Worm (Caenorhabditis elegans) whole organism, L1 larva: ENCODE results near the gene cyp-32A1.

Experiments used
- C16A3.4 ChIP-seq: fragments of 150-350 bp; optimal IDR thresholded peaks from 2 replicates; lab custom pipeline; 2014; ENCODE audit warnings: missing biosample characterization, missing genetic modification characterization
- Y116A8C.19 ChIP-seq: sonication (generic microtip); optimal IDR thresholded peaks from 2 replicates; lab custom pipeline; 2016; ENCODE audit warnings: missing compliant biosample characterization, missing genetic modification characterization, borderline replicate concordance
- aha-1 ChIP-seq: fragments of 150-350 bp; optimal IDR thresholded peaks from 2 replicates; lab custom pipeline; 2014; ENCODE audit warnings: missing biosample characterization, missing genetic modification characterization
- ceh-63 ChIP-seq: fragments of 200-800 bp; sonication (Bioruptor generic); optimal IDR thresholded peaks from 2 replicates; lab custom pipeline; 2018; ENCODE audit warnings: mild to moderate bottlenecking, missing genetic modification characterization, missing compliant biosample characterization
- ceh-8 ChIP-seq: fragments of 200-800 bp; sonication (Bioruptor generic); optimal IDR thresholded peaks from 2 replicates; lab custom pipeline; 2018; ENCODE audit warnings: mild to moderate bottlenecking, missing genetic modification characterization, moderate library complexity, missing compliant biosample characterization
- ceh-82 ChIP-seq, 3 experiments: fragments of 150-350 bp in 1 of 3; sonication (generic microtip) in 2 of 3; optimal IDR thresholded peaks; 2 replicates each; lab custom pipeline; 2014 to 2017; ENCODE audit warnings: missing biosample characterization in 3 of 3, missing genetic modification characterization in 3 of 3
- ceh-88 ChIP-seq: fragments of 200-800 bp; sonication (Bioruptor generic); IDR thresholded peaks from 2 replicates; pipeline ENCODE4 v1.3.6; 2022; ENCODE audit warnings: missing genetic modification characterization, missing compliant biosample characterization
- dpl-1 ChIP-seq, 3 experiments: fragments of 150-350 bp in 2 of 3; sonication (generic microtip) in 1 of 3; optimal IDR thresholded peaks; 2 replicates each; lab custom pipeline; 2014 to 2017; ENCODE audit warnings: missing biosample characterization in 3 of 3, missing genetic modification characterization in 3 of 3, missing genetic modification reagents in 3 of 3
- dsc-1 ChIP-seq: sonication (generic microtip); optimal IDR thresholded peaks from 2 replicates; lab custom pipeline; 2016; ENCODE audit warnings: mild to moderate bottlenecking, missing genetic modification characterization, missing compliant biosample characterization
- efl-1 ChIP-seq, 4 experiments: fragments of 150-350 bp; optimal IDR thresholded peaks in 3 of 4; peaks in 1 of 4; 1 replicate in 1 of 4; 2 replicates in 3 of 4; lab custom pipeline; 2014; ENCODE audit warnings: missing biosample characterization in 2 of 4, missing genetic modification characterization in 2 of 4, missing genetic modification reagents in 2 of 4
- efl-3 ChIP-seq: fragments of 200-800 bp; sonication (Bioruptor generic); optimal IDR thresholded peaks from 2 replicates; lab custom pipeline; 2018; ENCODE audit warnings: mild to moderate bottlenecking, missing genetic modification characterization, missing compliant biosample characterization
- egl-13 ChIP-seq: sonication (generic microtip); optimal IDR thresholded peaks from 2 replicates; lab custom pipeline; 2016; ENCODE audit warnings: missing genotype, missing genetic modification reagents, missing genetic modification characterization, missing compliant biosample characterization
- egl-27 ChIP-seq, 2 experiments: fragments of 150-350 bp in 1 of 2; sonication (generic microtip); optimal IDR thresholded peaks; 3 replicates each; lab custom pipeline; 2017 to 2018; ENCODE audit warnings: missing biosample characterization in 2 of 2, missing genetic modification characterization in 2 of 2, missing genetic modification reagents in 2 of 2
- elt-2 ChIP-seq: sonication (generic microtip); optimal IDR thresholded peaks from 2 replicates; lab custom pipeline; 2016; ENCODE audit warnings: missing genetic modification characterization, mild to moderate bottlenecking, inconsistent platforms, missing compliant biosample characterization, missing genetic modification reagents
- elt-3 ChIP-seq, 6 experiments: fragments of 150-350 bp in 1 of 6; sonication (generic microtip); optimal IDR thresholded peaks; 2 replicates each; lab custom pipeline; 2017 to 2018; ENCODE audit warnings: missing biosample characterization in 6 of 6, missing genetic modification characterization in 6 of 6, inconsistent platforms in 1 of 6
- ets-5 ChIP-seq: fragments of 200-800 bp; sonication (Bioruptor generic); IDR thresholded peaks from 2 replicates; pipeline ENCODE4 v1.3.6; 2022; ENCODE audit warnings: missing genetic modification characterization, missing compliant biosample characterization
- fkh-10 ChIP-seq: sonication (generic microtip); optimal IDR thresholded peaks from 2 replicates; lab custom pipeline; 2017; ENCODE audit warnings: missing biosample characterization, missing genetic modification reagents, missing genetic modification characterization
- fkh-4 ChIP-seq: sonication (generic microtip); optimal IDR thresholded peaks from 2 replicates; lab custom pipeline; 2016; ENCODE audit warnings: missing compliant biosample characterization, missing genetic modification characterization, borderline replicate concordance
- fkh-8 ChIP-seq: sonication (generic microtip); optimal IDR thresholded peaks from 2 replicates; lab custom pipeline; 2016; ENCODE audit warnings: mild to moderate bottlenecking, missing genetic modification characterization, missing compliant biosample characterization
- grh-1 ChIP-seq: fragments of 200-800 bp; sonication (Bioruptor generic); IDR thresholded peaks from 2 replicates; pipeline ENCODE4 v1.3.6; 2022; ENCODE audit warnings: missing genetic modification reagents, missing genetic modification characterization, missing compliant biosample characterization
- isw-1 ChIP-seq: fragments of 200-800 bp; sonication (Bioruptor generic); IDR thresholded peaks from 2 replicates; pipeline ENCODE4 v1.3.6; 2022; ENCODE audit warnings: missing genetic modification characterization, missing compliant biosample characterization
- jun-1 ChIP-seq: fragments of 150-350 bp; optimal IDR thresholded peaks from 2 replicates; lab custom pipeline; 2014; ENCODE audit warnings: missing biosample characterization, missing genetic modification reagents, missing genetic modification characterization
- lin-13 ChIP-seq: fragments of 150-350 bp; optimal IDR thresholded peaks from 2 replicates; lab custom pipeline; 2014; ENCODE audit warnings: missing biosample characterization, missing genetic modification reagents, missing genetic modification characterization
- lin-14 ChIP-seq: fragments of 200-800 bp; sonication (Bioruptor generic); optimal IDR thresholded peaks from 2 replicates; lab custom pipeline; 2018; ENCODE audit warnings: mild to moderate bottlenecking, missing genetic modification characterization, moderate library complexity, missing compliant biosample characterization
- lin-15B ChIP-seq: fragments of 150-350 bp; sonication (generic microtip); optimal IDR thresholded peaks from 3 replicates; lab custom pipeline; 2014; ENCODE audit warnings: missing biosample characterization, missing genetic modification characterization
- mab-9 ChIP-seq: fragments of 200-800 bp; sonication (Bioruptor generic); IDR thresholded peaks from 2 replicates; pipeline ENCODE4 v1.3.6; 2022; ENCODE audit warnings: missing genetic modification reagents, missing genetic modification characterization, missing compliant biosample characterization
- mep-1 ChIP-seq: fragments of 150-350 bp; optimal IDR thresholded peaks from 2 replicates; lab custom pipeline; 2014; ENCODE audit warnings: missing biosample characterization, missing genetic modification characterization
- nhr-11 ChIP-seq: fragments of 150-350 bp; optimal IDR thresholded peaks from 2 replicates; lab custom pipeline; 2014; ENCODE audit warnings: missing biosample characterization, missing genetic modification characterization
- nhr-20 ChIP-seq: sonication (generic microtip); optimal IDR thresholded peaks from 2 replicates; lab custom pipeline; 2016; ENCODE audit warnings: mild to moderate bottlenecking, missing genetic modification characterization, missing compliant biosample characterization
- nhr-237 ChIP-seq: fragments of 150-350 bp; optimal IDR thresholded peaks from 2 replicates; lab custom pipeline; 2014; ENCODE audit warnings: missing biosample characterization, missing genetic modification characterization
- nhr-28 ChIP-seq: fragments of 150-350 bp; optimal IDR thresholded peaks from 2 replicates; lab custom pipeline; 2014; ENCODE audit warnings: missing biosample characterization, missing genetic modification characterization
- nhr-47 ChIP-seq: sonication (generic microtip); optimal IDR thresholded peaks from 2 replicates; lab custom pipeline; 2016; ENCODE audit warnings: mild to moderate bottlenecking, missing genetic modification characterization, moderate library complexity, missing compliant biosample characterization
- nhr-71 ChIP-seq: sonication (generic microtip); optimal IDR thresholded peaks from 2 replicates; lab custom pipeline; 2016; ENCODE audit warnings: mild to moderate bottlenecking, missing genetic modification characterization, moderate library complexity, missing compliant biosample characterization
- nhr-77 ChIP-seq: fragments of 150-350 bp; optimal IDR thresholded peaks from 2 replicates; lab custom pipeline; 2014; ENCODE audit warnings: missing biosample characterization, missing genetic modification characterization
- nhr-84 ChIP-seq: sonication (generic microtip); optimal IDR thresholded peaks from 2 replicates; lab custom pipeline; 2017; ENCODE audit warnings: missing biosample characterization, missing genetic modification characterization
- nhr-85 ChIP-seq: sonication (generic microtip); peaks from one replicate; lab custom pipeline; 2016; ENCODE audit warnings: missing genetic modification characterization, inconsistent platforms, missing compliant biosample characterization
- nhr-90 ChIP-seq: sonication (generic microtip); optimal IDR thresholded peaks from 2 replicates; lab custom pipeline; 2016; ENCODE audit warnings: mild to moderate bottlenecking, missing genetic modification characterization, missing compliant biosample characterization; ENCODE audit not compliant: poor library complexity
- pag-3 ChIP-seq: sonication (generic microtip); optimal IDR thresholded peaks from 2 replicates; lab custom pipeline; 2017; ENCODE audit warnings: missing genetic modification characterization, mild to moderate bottlenecking, missing compliant biosample characterization, antibody characterized with exemption, borderline replicate concordance; ENCODE audit not compliant: insufficient read depth
- pax-3 ChIP-seq: fragments of 200-800 bp; sonication (Bioruptor generic); optimal IDR thresholded peaks from 2 replicates; lab custom pipeline; 2018; ENCODE audit warnings: mild to moderate bottlenecking, missing genetic modification characterization, moderate library complexity, missing compliant biosample characterization
- pqm-1 ChIP-seq: sonication (generic microtip); optimal IDR thresholded peaks from 3 replicates; lab custom pipeline; 2017; ENCODE audit warnings: missing biosample characterization, missing genetic modification characterization
- rnt-1 ChIP-seq: sonication (generic microtip); optimal IDR thresholded peaks from 2 replicates; lab custom pipeline; 2016; ENCODE audit warnings: mild to moderate bottlenecking, missing genetic modification characterization, moderate library complexity, missing compliant biosample characterization
- skn-1 ChIP-seq: fragments of 150-350 bp; optimal IDR thresholded peaks from 2 replicates; lab custom pipeline; 2014; ENCODE audit warnings: missing biosample characterization, missing genetic modification characterization
- snpc-4 ChIP-seq: fragments of 150-350 bp; optimal IDR thresholded peaks from 2 replicates; lab custom pipeline; 2014; ENCODE audit warnings: missing biosample characterization, missing genetic modification characterization
- snu-23 ChIP-seq: sonication (generic microtip); optimal IDR thresholded peaks from 2 replicates; lab custom pipeline; 2016; ENCODE audit warnings: missing genetic modification characterization, missing compliant biosample characterization
- unc-130 ChIP-seq: fragments of 150-350 bp; optimal IDR thresholded peaks from 2 replicates; lab custom pipeline; 2017; ENCODE audit warnings: missing biosample characterization, missing genetic modification characterization, inconsistent platforms
- unc-98 ChIP-seq: fragments of 200-800 bp; sonication (Bioruptor generic); IDR thresholded peaks from 2 replicates; pipeline ENCODE4 v1.3.6; 2022; ENCODE audit warnings: missing genetic modification characterization, missing compliant biosample characterization
- vab-15 ChIP-seq: sonication (generic microtip); optimal IDR thresholded peaks from 2 replicates; lab custom pipeline; 2017; ENCODE audit warnings: missing genotype, mild to moderate bottlenecking, missing genetic modification characterization, missing compliant biosample characterization
- xbp-1 ChIP-seq: sonication (generic microtip); optimal IDR thresholded peaks from 2 replicates; lab custom pipeline; 2016; ENCODE audit warnings: missing genetic modification characterization, missing compliant biosample characterization
- zag-1 ChIP-seq: fragments of 150-350 bp; optimal IDR thresholded peaks from 2 replicates; lab custom pipeline; 2014; ENCODE audit warnings: missing biosample characterization, missing genetic modification characterization
- zip-4 ChIP-seq: fragments of 200-800 bp; sonication (Bioruptor generic); optimal IDR thresholded peaks from 2 replicates; lab custom pipeline; 2018; ENCODE audit warnings: mild to moderate bottlenecking, missing genetic modification characterization, moderate library complexity, missing compliant biosample characterization
- ztf-11 ChIP-seq, 2 experiments: sonication (generic microtip); optimal IDR thresholded peaks; 2 replicates each; lab custom pipeline; 2016 to 2017; ENCODE audit warnings: missing genetic modification characterization in 2 of 2, missing biosample characterization in 1 of 2, missing compliant biosample characterization in 1 of 2
- ztf-4 ChIP-seq: fragments of 150-350 bp; optimal IDR thresholded peaks from 2 replicates; lab custom pipeline; 2014; ENCODE audit warnings: missing biosample characterization, missing genetic modification characterization

Gene cyp-32A1

ce11 chrV:7820270-7820669 lies 38.7 kb downstream of the cyp-32A1 start, which contains the start of gene lbp-4:
Gene lbp-4, plus strand, starts transcription at chrV:7820578.
- peak in 1 of 6 experiments; percentile 17 for TF ChIP-seq elt-3 (tag; optimal IDR thresholded peaks at IDR 0.05; lab: Kevin White, UChicago)
- TF ChIP-seq fkh-4 (tag; lab: Kevin White, UChicago) = no peak
- TF ChIP-seq lin-15B (tag; lab: Kevin White, UChicago) = peak; percentile 26
- TF ChIP-seq nhr-20 (tag; lab: Kevin White, UChicago) = peak; percentile 54
- TF ChIP-seq unc-98 (GFP tag; lab: Robert Waterston, UW) = no peak
- peak in 2 of 3 experiments; percentile 19 to 50 for TF ChIP-seq dpl-1 (GFP tag; optimal IDR thresholded peaks at IDR 0.05; lab: Kevin White, UChicago)
- TF ChIP-seq nhr-90 = no peak
- TF ChIP-seq zag-1 (tag; lab: Kevin White, UChicago) = no peak
- TF ChIP-seq nhr-237 = no peak
- TF ChIP-seq Y116A8C.19 (tag; lab: Kevin White, UChicago) = no peak
- no peak for TF ChIP-seq nhr-84
- peak; percentile 36 for TF ChIP-seq nhr-47
- TF ChIP-seq fkh-8 (tag; lab: Kevin White, UChicago) = peak; percentile 7
- TF ChIP-seq efl-3 (GFP tag; lab: Kevin White, UChicago) = no peak
- peak; percentile 12 for TF ChIP-seq skn-1 (tag; lab: Kevin White, UChicago)
- no peak for TF ChIP-seq mab-9 (GFP tag; lab: Robert Waterston, UW)
- TF ChIP-seq nhr-77 (tag; lab: Kevin White, UChicago) = peak; percentile 23
- no peak for TF ChIP-seq nhr-85 (tag; lab: Kevin White, UChicago)
- peak; percentile 3 for TF ChIP-seq snpc-4
- TF ChIP-seq egl-13 (tag; lab: Kevin White, UChicago) = no peak
- peak; percentile 54 for TF ChIP-seq nhr-71 (tag; lab: Kevin White, UChicago)
- TF ChIP-seq isw-1 (GFP tag; lab: Robert Waterston, UW) = no peak
- TF ChIP-seq unc-130 = peak; percentile 63
- TF ChIP-seq jun-1 (tag; lab: Kevin White, UChicago) = no peak
- no peak for TF ChIP-seq pqm-1 (tag; lab: Kevin White, UChicago)
- TF ChIP-seq ztf-4 (tag; lab: Kevin White, UChicago) = no peak
- TF ChIP-seq pax-3 (tag; lab: Kevin White, UChicago) = no peak
- TF ChIP-seq lin-14 = peak; percentile 83
- peak; percentile 25 for TF ChIP-seq pag-3 (tag; lab: Kevin White, UChicago)
- TF ChIP-seq efl-1 (optimal IDR thresholded peaks at IDR 0.05; lab: Kevin White, UChicago) = peak; percentile 51 to 53
- peak in 1 of 2 experiments; percentile 42 for TF ChIP-seq efl-1 (GFP tag; optimal IDR thresholded peaks at IDR 0.05 in 1 of 2; lab: Kevin White, UChicago)
- TF ChIP-seq mep-1 (tag; lab: Kevin White, UChicago) = no peak
- TF ChIP-seq ets-5 (GFP tag; lab: Robert Waterston, UW) = no peak
- TF ChIP-seq ztf-11 (tag; optimal IDR thresholded peaks at IDR 0.05; lab: Kevin White, UChicago) = peak in 1 of 2 experiments; percentile 33
- TF ChIP-seq rnt-1 (tag; lab: Kevin White, UChicago) = peak; percentile 49
- TF ChIP-seq ceh-88 (GFP tag; lab: Robert Waterston, UW) = no peak
- TF ChIP-seq elt-2 (tag; lab: Kevin White, UChicago) = no peak
- peak; percentile 20 for TF ChIP-seq lin-13
- peak; percentile 83 for TF ChIP-seq C16A3.4 (tag; lab: Kevin White, UChicago)
- no peak for TF ChIP-seq ceh-63 (GFP tag; lab: Kevin White, UChicago)
- TF ChIP-seq zip-4 (GFP tag; lab: Kevin White, UChicago) = no peak
- peak; percentile 49 for TF ChIP-seq xbp-1 (tag; lab: Kevin White, UChicago)
- TF ChIP-seq ceh-82 (tag; optimal IDR thresholded peaks at IDR 0.05; lab: Kevin White, UChicago) = peak in 1 of 3 experiments; percentile 30
- TF ChIP-seq fkh-10 (GFP tag; lab: Kevin White, UChicago) = no peak
- no peak for TF ChIP-seq ceh-8
- no peak for TF ChIP-seq aha-1
- peak; percentile 37 for TF ChIP-seq snu-23 (GFP tag; lab: Kevin White, UChicago)
- no peak for TF ChIP-seq nhr-11 (tag; lab: Kevin White, UChicago)
- TF ChIP-seq grh-1 = no peak
- no peak for TF ChIP-seq egl-27 (tag; optimal IDR thresholded peaks at IDR 0.05; lab: Kevin White, UChicago)
- TF ChIP-seq dsc-1 = peak; percentile 16
- TF ChIP-seq vab-15 (tag; lab: Kevin White, UChicago) = peak; percentile 86
- TF ChIP-seq nhr-28 = no peak
